Worm (Caenorhabditis elegans) whole organism, dauer: ENCODE measurements around the gene str-182.

Source experiments
- unc-62 ChIP-seq: sonication (generic microtip); optimal IDR thresholded peaks from 2 replicates; lab custom pipeline; 2017; ENCODE audit warnings: missing biosample characterization, missing genetic modification reagents, missing genetic modification characterization

Gene str-182

DNA sequence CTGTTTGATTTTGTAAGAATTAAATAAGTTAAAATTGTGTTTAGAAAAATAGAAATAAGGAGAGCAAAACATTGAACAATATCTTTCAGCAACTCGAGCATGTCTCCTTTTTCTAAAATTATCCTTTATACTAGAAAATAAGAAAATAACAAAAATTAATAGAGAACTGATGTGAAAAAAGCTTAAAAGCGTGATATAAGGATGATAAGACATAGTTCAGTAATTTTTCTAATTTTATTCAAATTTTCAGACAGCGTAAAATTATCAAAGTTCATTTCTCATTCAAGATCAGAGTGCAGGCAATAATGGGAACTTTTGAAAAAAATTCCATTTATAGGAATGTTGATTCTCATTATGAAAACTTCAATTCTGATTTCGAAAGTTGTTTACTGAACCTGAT is at the start of gene str-182:
TSS of gene str-182 (minus strand) at position 101 of the 400 bp plus-strand sequence.
- TF ChIP-seq unc-62 (GFP tag; lab: Kevin White, UChicago), result no peak

DNA sequence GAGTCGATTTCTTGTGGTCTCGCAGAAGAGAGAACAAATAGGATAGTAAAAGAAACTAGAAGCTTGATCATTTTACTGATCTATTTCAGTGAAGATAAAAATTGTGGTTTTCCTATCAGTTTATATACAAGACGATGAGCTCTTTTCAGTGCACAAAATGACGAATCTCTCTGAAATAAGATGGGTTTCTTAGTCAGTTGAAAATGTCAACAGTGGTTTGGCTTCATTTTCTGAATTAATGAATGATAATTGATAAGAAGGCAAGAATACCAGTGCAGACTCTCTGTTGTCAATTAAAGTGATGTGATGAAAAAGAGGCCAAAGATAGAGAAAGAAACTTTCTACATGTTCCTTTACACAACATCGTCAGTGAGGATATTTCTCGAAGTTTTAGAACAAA is 48.1 kb upstream of the str-182 start, which contains the start of gene lys-2:
TSS of gene lys-2 (minus strand) at position 101 of the 400 bp plus-strand sequence.
- TF ChIP-seq unc-62 (GFP tag; lab: Kevin White, UChicago), result no peak

DNA sequence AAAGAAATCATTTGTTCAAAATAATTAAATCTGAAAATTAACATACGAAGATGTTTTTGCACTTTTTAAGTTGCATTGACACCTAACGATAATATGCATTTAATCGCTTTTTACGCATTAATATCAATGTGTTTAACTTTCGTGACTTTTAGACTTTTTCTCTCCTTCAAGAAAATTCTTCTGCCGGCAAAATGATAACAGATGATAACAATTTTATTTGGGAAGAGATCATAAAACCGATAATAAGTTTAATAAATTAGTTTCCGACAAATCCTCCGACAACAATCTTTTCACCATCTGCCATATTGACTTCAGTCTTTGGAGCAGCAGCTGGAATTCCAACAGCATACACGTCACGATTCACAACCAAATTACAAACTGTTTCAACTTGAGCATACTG is 46.9 kb upstream of the str-182 start:
- TF ChIP-seq unc-62 (GFP tag; lab: Kevin White, UChicago), result no peak

DNA sequence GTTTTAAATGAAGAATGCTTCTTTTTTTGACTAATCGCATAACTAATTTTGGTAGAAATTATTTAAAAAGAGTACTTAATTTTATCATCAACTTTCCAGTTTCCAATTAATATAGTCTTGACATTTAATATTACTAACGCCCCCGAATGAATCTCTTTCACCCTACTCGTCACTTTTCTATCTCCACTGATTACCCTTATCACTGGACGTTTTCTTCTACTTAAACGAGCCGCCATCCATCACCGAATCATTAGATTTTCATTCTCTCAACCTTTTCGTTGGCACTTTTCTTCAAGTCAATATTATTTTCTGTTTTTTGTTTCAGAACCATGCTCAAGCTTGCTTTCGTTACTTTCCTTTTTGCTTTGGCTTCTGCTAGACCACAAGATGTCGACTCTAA is 44.3 kb upstream of the str-182 start, which contains the start of gene lys-1:
TSS of gene lys-1 (plus strand) at position 326 of the 400 bp plus-strand sequence.
- TF ChIP-seq unc-62 (GFP tag; lab: Kevin White, UChicago), result no peak

DNA sequence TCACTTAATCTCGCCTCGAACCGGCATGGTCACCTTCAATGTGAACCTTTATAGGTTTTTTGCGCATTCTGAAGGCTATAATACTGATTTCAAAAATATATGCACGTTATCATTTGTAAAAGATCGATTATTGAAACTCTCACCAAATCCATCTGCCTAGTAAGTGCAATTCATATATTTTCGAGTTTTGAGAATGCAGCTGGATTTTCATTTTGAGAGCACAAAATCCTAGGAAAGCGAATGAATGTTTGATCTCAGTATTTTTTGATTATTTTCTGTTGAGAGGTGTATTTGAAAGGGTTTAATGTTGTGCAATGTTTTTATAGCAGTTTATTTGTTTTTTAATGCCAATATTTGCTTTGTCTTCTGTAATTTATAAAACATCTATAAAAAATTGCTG is 42.8 kb upstream of the str-182 start:
- TF ChIP-seq unc-62 (GFP tag; lab: Kevin White, UChicago), result no peak

DNA sequence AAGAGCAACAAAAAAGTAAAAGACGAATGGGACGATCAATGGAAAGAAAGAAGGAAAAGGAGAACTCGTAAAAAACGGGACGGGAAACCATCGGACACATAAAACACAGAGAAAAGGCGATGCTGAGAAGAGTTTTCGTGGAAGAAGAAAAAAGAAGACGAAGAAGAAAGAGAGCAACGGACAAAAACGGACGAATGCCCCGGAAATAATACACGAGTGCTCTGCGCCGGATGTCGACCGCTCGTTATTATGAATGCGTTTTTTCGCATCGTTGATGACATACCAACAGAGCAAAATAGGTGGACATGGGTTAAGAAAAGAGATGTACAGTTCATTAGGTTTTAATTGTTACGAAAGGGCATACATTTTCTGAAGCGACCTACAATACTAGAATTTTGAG is 42.4 kb upstream of the str-182 start, which contains the start of gene Y22F5A.11:
TSS of gene Y22F5A.11 (minus strand) at position 28 of the 400 bp plus-strand sequence.
- no peak for TF ChIP-seq unc-62 (GFP tag; lab: Kevin White, UChicago)

DNA sequence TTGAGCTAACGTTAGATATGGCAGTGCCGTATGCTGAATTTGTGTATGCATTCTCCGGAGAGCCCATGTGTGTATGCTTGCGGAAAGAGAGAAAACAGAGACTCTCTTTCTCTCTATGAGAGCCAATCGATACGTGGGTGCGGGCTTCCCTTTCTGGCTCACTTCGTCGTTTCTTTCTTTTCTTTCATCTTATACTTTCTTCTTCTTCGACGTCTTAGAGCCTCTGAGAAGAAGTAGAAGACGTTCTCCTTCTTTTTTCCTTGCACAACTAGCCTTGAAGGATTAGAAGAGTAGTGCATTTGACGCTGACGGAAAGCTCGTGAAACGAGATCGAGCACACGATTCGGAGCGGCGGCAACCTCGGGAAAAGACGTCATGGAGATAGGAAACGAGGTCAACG is 40.6 kb upstream of the str-182 start:
- TF ChIP-seq unc-62 (GFP tag; lab: Kevin White, UChicago), result no peak

DNA sequence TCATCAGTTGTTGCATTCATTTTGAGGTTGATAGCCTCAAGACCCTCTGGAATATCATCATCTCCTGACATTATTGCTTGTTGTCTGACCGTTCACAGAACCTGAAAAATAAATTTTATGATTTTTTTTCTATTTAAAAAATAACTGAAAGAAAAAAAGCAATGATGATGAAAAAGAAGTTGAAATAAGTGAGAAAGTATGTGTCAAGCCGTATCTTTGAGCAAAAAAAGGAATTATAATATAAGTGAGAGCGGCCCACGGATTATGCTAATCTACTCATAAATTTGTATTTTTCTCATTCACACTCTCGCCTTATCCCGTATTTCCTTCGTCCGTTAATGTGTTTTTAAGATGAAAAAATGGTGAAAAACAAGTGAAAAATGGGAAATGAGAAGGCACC is 37.0 kb upstream of the str-182 start, which contains the start of gene ric-4:
TSS of gene ric-4 (minus strand) at position 101 of the 400 bp plus-strand sequence.
- TF ChIP-seq unc-62 (GFP tag; lab: Kevin White, UChicago), result no peak

DNA sequence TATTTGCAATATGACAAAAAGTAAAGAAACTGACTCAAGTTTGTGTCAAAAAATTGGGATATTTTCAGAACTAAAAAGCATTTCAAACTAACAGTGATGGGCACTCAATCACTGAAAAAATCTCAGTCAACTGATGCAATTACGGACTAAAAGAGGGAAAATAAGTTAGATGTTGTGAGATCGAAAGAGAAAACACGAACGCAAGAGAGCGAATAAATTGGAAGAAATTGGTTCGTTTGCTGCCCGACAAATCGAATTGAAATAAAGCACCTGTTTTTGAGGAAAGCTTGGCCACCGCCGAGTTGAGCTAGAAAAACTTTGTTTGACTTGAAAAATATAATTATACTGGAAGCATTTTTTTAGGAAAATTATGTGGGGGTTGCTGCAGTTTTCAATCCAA is 32.8 kb upstream of the str-182 start:
- TF ChIP-seq unc-62 (GFP tag; lab: Kevin White, UChicago), result no peak

DNA sequence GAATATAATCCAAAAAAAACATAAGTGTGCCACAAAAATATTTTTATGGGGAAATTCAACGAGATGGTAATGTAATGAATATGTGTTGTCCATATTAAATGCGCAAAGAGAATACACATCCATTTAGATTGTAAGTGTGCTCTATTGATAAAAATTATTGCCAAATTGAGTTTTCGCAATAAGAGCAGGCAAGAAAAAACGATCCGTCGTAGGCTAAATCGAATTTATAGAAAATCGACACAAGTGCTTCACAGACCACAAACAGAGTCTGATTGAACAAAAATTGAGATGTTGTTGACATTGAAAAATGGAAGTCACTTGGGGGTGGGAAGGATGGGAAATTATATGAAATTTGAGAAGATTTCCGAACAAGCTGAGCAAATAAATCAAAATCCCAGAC is 31.8 kb upstream of the str-182 start:
- TF ChIP-seq unc-62 (GFP tag; lab: Kevin White, UChicago), result no peak

DNA sequence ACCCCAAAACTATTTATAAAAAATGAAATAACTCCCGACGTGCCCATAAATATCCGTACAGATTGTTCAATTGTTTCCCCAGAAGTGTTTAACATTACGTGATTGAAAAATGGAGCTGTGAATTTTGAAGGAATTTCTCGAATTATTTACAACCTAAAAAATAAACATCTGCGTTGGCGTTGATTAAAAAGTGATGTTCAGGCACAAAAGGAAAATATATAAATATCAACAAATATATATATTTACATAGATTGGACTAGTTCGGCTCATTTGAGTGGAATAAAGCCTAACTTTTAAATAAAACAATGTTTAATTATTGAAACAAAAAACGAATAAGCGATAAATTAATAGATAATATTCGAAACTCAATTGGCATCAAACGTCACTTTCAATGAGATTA is 27.2 kb upstream of the str-182 start, which contains the start of gene sri-18:
TSS of gene sri-18 (minus strand) at position 101 of the 400 bp plus-strand sequence.
- TF ChIP-seq unc-62 (GFP tag; lab: Kevin White, UChicago), result no peak

DNA sequence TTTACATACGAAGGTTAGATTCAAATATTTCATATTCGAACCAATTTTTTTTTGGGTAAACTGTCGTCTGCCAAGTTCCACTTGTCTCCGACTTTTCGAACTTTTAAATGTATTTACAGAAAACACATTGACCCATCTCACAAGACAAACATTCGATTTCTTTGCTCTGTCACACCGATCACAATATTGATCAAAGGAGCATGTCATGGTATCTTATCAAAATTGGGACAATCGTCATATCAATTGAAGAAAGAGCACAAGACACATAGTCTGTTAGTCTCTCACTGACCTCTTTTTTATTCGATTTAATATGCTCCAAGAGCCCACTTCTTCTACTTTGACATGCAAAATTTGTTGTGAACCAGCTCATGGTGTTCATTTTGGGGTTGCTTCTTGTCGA is 22.8 kb upstream of the str-182 start, which contains the start of gene nhr-232:
TSS of gene nhr-232 (plus strand) at position 121 of the 400 bp plus-strand sequence.
- TF ChIP-seq unc-62 (GFP tag; lab: Kevin White, UChicago), result no peak

DNA sequence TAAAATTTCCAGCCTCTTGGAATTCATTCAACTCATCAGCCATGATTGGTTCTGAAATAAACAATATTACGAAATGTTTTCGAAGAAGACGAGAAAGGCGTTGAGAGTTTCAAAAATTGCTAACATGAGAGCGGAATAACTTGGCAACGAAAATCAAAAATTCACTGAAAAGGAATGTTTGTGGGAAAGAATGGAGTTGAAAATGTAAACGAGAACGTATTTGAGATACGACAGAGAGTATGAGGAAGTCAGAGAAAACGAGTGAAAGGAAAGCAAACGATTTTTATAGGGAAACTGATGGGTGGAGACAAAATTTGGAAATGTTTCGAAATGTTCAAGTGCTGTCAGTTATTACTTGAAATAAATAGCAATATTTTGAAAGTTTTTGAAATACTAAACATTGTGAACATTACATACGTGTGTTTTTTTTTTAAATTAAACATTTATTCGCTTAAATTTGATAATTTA is 21.8 kb upstream of the str-182 start, which contains the start of gene rop-1:
TSS of gene rop-1 (minus strand) at position 51 of the 468 bp plus-strand sequence.
- no peak for TF ChIP-seq unc-62 (GFP tag; lab: Kevin White, UChicago)

DNA sequence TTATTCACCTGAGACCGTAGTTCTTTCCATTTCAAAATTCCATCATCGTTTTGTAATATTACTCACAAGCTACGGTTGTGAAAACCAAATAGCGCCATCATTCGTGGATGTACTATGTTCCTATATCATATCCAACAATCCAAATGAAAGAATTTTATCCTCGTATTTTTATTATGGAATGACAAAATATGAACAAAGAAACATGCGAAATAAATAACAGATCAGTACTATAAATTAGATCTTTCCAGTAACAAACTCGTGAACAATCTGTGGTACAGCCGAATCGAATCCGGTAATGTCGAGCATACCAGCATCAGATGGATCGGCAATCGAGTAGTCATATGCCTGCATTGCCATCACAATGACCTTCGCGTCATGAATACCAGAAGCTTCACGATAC is 19.5 kb upstream of the str-182 start:
- no peak for TF ChIP-seq unc-62 (GFP tag; lab: Kevin White, UChicago)

DNA sequence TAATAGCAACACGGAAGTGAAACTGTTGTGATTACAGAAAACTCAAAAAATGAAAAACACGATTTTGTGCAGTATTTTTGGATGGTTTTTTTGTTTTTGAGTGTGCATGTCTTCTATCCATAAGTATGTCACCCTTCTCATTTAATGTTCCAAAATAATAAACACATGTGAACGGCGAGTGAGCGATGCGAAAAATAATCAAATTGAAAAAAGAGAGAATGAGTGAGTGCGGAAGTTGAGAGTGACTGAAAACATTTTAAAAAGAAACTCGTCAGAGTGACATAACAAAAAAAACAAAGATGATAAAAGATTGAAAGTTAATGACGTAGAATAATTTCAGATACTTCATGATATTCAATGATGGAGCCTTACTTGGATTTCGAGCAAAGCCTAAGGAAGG is 16.3 kb upstream of the str-182 start:
- TF ChIP-seq unc-62 (GFP tag; lab: Kevin White, UChicago), result no peak

DNA sequence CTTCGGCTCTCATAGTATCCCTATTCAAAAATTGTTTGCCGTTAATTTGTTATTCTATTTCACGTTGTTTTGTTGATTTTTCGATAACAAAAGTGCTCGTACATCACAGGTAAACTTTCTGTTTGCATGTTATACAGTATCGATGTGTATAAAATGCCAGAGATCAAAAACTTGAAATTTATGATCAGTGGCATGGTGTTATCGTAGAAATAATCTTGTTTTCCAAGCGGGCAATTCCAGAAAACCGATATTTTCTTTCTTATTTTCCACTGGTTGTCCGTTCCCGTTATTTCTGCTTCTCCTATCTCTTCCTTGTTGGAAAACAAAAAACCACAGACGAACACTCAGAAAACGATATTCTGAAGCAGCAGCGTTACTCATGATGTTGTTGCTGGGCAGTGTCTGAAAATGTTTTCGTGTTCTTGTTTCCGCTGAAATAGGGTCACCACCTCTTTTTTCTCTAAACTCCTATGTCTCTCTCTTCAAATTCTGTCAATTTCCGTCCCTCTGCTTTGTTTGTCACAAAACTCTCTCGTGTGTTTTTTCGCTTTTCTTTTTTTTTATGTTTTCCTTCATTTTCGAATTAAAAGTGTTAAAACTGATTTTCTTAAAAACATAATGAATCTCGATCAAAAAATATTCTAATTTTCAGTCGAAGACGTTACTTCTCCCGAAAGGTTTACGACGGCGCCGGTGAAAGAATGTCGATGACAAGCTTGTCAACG is 15.2 kb upstream of the str-182 start, which contains the start of gene akt-1:
TSS of gene akt-1 (plus strand) at position 651 of the 725 bp plus-strand sequence.
- TF ChIP-seq unc-62 (GFP tag; lab: Kevin White, UChicago), result no peak
